Worm (Caenorhabditis elegans) whole organism, L4 larva: ENCODE data around the gene fbxb-49.
A peak's percentile ranks its signal among the peaks of the same experiment; 100 is the strongest.

Source experiments
- D1046.2 ChIP-seq: fragments of 200-800 bp; sonication (Bioruptor generic); IDR thresholded peaks from 2 replicates; pipeline ENCODE4 v1.3.6; 2022; ENCODE audit warnings: missing genetic modification characterization, missing compliant biosample characterization
- F10B5.3 ChIP-seq: sonication (generic microtip); optimal IDR thresholded peaks from 2 replicates; lab custom pipeline; 2016; ENCODE audit warnings: mild to moderate bottlenecking, missing genetic modification characterization, missing compliant biosample characterization
- R02D3.7 ChIP-seq: fragments of 150-350 bp; sonication (generic microtip); optimal IDR thresholded peaks from 3 replicates; lab custom pipeline; 2014; ENCODE audit warnings: missing biosample characterization, missing genetic modification characterization
- Y5F2A.4 ChIP-seq: fragments of 200-800 bp; sonication (Bioruptor generic); optimal IDR thresholded peaks from 2 replicates; lab custom pipeline; 2018; ENCODE audit warnings: mild to moderate bottlenecking, missing genetic modification characterization, missing compliant biosample characterization
- Y75B8A.6 ChIP-seq: fragments of 200-800 bp; sonication (Bioruptor generic); IDR thresholded peaks from 2 replicates; pipeline ENCODE4 v1.3.6; 2022; ENCODE audit warnings: missing genetic modification reagents, missing genetic modification characterization, missing compliant biosample characterization
- attf-4 ChIP-seq: sonication (generic microtip); optimal IDR thresholded peaks from 3 replicates; lab custom pipeline; 2017; ENCODE audit warnings: missing biosample characterization, missing genetic modification characterization
- ceh-20 ChIP-seq: fragments of 200-800 bp; sonication (Bioruptor generic); IDR thresholded peaks from 2 replicates; pipeline ENCODE4 v1.3.6; 2022; ENCODE audit warnings: missing genetic modification reagents, missing genetic modification characterization, missing compliant biosample characterization
- ceh-82 ChIP-seq: sonication (generic microtip); optimal IDR thresholded peaks from 2 replicates; lab custom pipeline; 2017; ENCODE audit warnings: missing biosample characterization, missing genetic modification characterization
- ctbp-1 ChIP-seq: fragments of 200-800 bp; sonication (Bioruptor generic); IDR thresholded peaks from 2 replicates; pipeline ENCODE4 v1.3.6; 2022; ENCODE audit warnings: missing genetic modification reagents, missing genetic modification characterization, missing compliant biosample characterization
- daf-8 ChIP-seq: fragments of 200-800 bp; sonication (Bioruptor generic); IDR thresholded peaks from 2 replicates; pipeline ENCODE4 v1.3.6; 2022; ENCODE audit warnings: missing genetic modification characterization, missing compliant biosample characterization
- dmd-8 ChIP-seq: fragments of 200-800 bp; sonication (Bioruptor generic); IDR thresholded peaks from 2 replicates; pipeline ENCODE4 v1.3.6; 2022; ENCODE audit warnings: missing genetic modification characterization, missing compliant biosample characterization
- fkh-10 ChIP-seq: fragments of 150-350 bp; optimal IDR thresholded peaks from 2 replicates; lab custom pipeline; 2014; ENCODE audit warnings: missing biosample characterization, missing genetic modification reagents, missing genetic modification characterization
- hif-1 ChIP-seq, 2 experiments: sonication (generic microtip); optimal IDR thresholded peaks; 2 replicates each; lab custom pipeline; 2016 to 2017; ENCODE audit warnings: missing compliant biosample characterization in 2 of 2, missing genetic modification characterization in 2 of 2, missing genetic modification reagents in 2 of 2, missing genotype in 2 of 2, mild to moderate bottlenecking in 1 of 2
- jun-1 ChIP-seq: fragments of 150-350 bp; optimal IDR thresholded peaks from 2 replicates; lab custom pipeline; 2014; ENCODE audit warnings: missing biosample characterization, missing genetic modification reagents, missing genetic modification characterization
- lin-1 ChIP-seq: fragments of 200-800 bp; sonication (Bioruptor generic); IDR thresholded peaks from 2 replicates; pipeline ENCODE4 v1.3.6; 2022; ENCODE audit warnings: missing genetic modification reagents, missing genetic modification characterization, missing compliant biosample characterization
- lin-29 ChIP-seq: fragments of 200-800 bp; sonication (Bioruptor generic); IDR thresholded peaks from 2 replicates; pipeline ENCODE4 v1.3.6; 2022; ENCODE audit warnings: missing genetic modification reagents, missing genetic modification characterization, missing compliant biosample characterization
- lin-38 ChIP-seq: fragments of 200-800 bp; sonication (Bioruptor generic); IDR thresholded peaks from 2 replicates; pipeline ENCODE4 v1.3.6; 2022; ENCODE audit warnings: missing genetic modification reagents, missing genetic modification characterization, missing compliant biosample characterization
- madf-9 ChIP-seq: fragments of 200-800 bp; sonication (Bioruptor generic); conservative IDR thresholded peaks from 2 replicates; pipeline ENCODE4 v1.3.6; 2022; ENCODE audit warnings: missing genetic modification reagents, missing genetic modification characterization, missing compliant biosample characterization
- mep-1 ChIP-seq: fragments of 150-350 bp; sonication (generic microtip); optimal IDR thresholded peaks from 3 replicates; lab custom pipeline; 2014; ENCODE audit warnings: missing biosample characterization, missing genetic modification characterization
- mes-2 ChIP-seq: sonication (generic microtip); optimal IDR thresholded peaks from 2 replicates; lab custom pipeline; 2016; ENCODE audit warnings: missing genotype, mild to moderate bottlenecking, missing genetic modification characterization, missing compliant biosample characterization; ENCODE audit not compliant: poor library complexity, severe bottlenecking
- mxl-2 ChIP-seq: fragments of 200-800 bp; sonication (Bioruptor generic); conservative IDR thresholded peaks from 2 replicates; pipeline ENCODE4 v1.3.6; 2022; ENCODE audit warnings: missing genetic modification reagents, missing genetic modification characterization, missing compliant biosample characterization
- nhr-11 ChIP-seq: fragments of 150-350 bp; optimal IDR thresholded peaks from 2 replicates; lab custom pipeline; 2014; ENCODE audit warnings: missing biosample characterization, missing genetic modification characterization
- nhr-237 ChIP-seq: sonication (generic microtip); optimal IDR thresholded peaks from 2 replicates; lab custom pipeline; 2017; ENCODE audit warnings: missing biosample characterization, missing genetic modification characterization
- nhr-25 ChIP-seq: sonication (generic microtip); optimal IDR thresholded peaks from 2 replicates; lab custom pipeline; 2017; ENCODE audit warnings: missing genetic modification characterization, mild to moderate bottlenecking, missing compliant biosample characterization, antibody characterized with exemption, moderate library complexity, borderline replicate concordance; ENCODE audit not compliant: insufficient read depth
- nhr-48 ChIP-seq: sonication (generic microtip); optimal IDR thresholded peaks from 2 replicates; lab custom pipeline; 2016; ENCODE audit warnings: mild to moderate bottlenecking, missing genetic modification characterization, missing compliant biosample characterization
- nhr-76 ChIP-seq: fragments of 150-350 bp; optimal IDR thresholded peaks from 2 replicates; lab custom pipeline; 2014; ENCODE audit warnings: missing biosample characterization, missing genetic modification characterization
- pha-4 ChIP-seq, 2 experiments: fragments of 150-350 bp in 1 of 2; fragments of 200-800 bp in 1 of 2; sonication (Bioruptor generic) in 1 of 2; IDR thresholded peaks in 1 of 2; optimal IDR thresholded peaks in 1 of 2; 2 replicates each; pipeline versions ENCODE4 v1.3.6 to Lab custom; 2014 to 2022; ENCODE audit warnings: missing genetic modification characterization in 2 of 2, missing genetic modification reagents in 2 of 2, missing biosample characterization in 1 of 2, missing compliant biosample characterization in 1 of 2
- php-3 ChIP-seq: fragments of 200-800 bp; sonication (Bioruptor generic); IDR thresholded peaks from 2 replicates; pipeline ENCODE4 v1.3.6; 2022; ENCODE audit warnings: missing genetic modification reagents, missing genetic modification characterization, missing compliant biosample characterization
- pqm-1 ChIP-seq: sonication (generic microtip); optimal IDR thresholded peaks from 2 replicates; lab custom pipeline; 2017; ENCODE audit warnings: missing biosample characterization, missing genetic modification characterization
- saeg-2 ChIP-seq: fragments of 200-800 bp; sonication (Bioruptor generic); IDR thresholded peaks from 2 replicates; pipeline ENCODE4 v1.3.6; 2022; ENCODE audit warnings: missing genetic modification reagents, missing genetic modification characterization, missing compliant biosample characterization
- sdz-12 ChIP-seq: fragments of 200-800 bp; sonication (Bioruptor generic); optimal IDR thresholded peaks from 2 replicates; lab custom pipeline; 2018; ENCODE audit warnings: mild to moderate bottlenecking, missing genetic modification characterization, missing compliant biosample characterization
- skn-1 ChIP-seq: fragments of 150-350 bp; optimal IDR thresholded peaks from 2 replicates; lab custom pipeline; 2014; ENCODE audit warnings: missing biosample characterization, missing genetic modification characterization
- spr-3 ChIP-seq: fragments of 200-800 bp; sonication (Bioruptor generic); optimal IDR thresholded peaks from 2 replicates; lab custom pipeline; 2018; ENCODE audit warnings: mild to moderate bottlenecking, missing genetic modification characterization, missing compliant biosample characterization
- tag-97 ChIP-seq: fragments of 200-800 bp; sonication (Bioruptor generic); IDR thresholded peaks from 2 replicates; pipeline ENCODE4 v1.3.6; 2022; ENCODE audit warnings: missing genetic modification characterization, missing compliant biosample characterization
- unc-62 ChIP-seq, 3 experiments: fragments of 150-350 bp in 1 of 3; sonication (generic microtip); optimal IDR thresholded peaks in 2 of 3; peaks in 1 of 3; 1 replicate in 1 of 3; 2 replicates in 2 of 3; lab custom pipeline; 2014 to 2017; ENCODE audit warnings: missing biosample characterization in 3 of 3, missing genetic modification characterization in 3 of 3, missing genetic modification reagents in 3 of 3, missing genotype in 1 of 3
- zag-1 ChIP-seq: fragments of 150-350 bp; optimal IDR thresholded peaks from 2 replicates; lab custom pipeline; 2014; ENCODE audit warnings: missing biosample characterization, missing genetic modification characterization

fbxb-49 gene

ce11 chrII:1519867-1520266, 48.4 kb upstream of the fbxb-49 start (continued):
- TF ChIP-seq pha-4 (GFP tag; IDR thresholded peaks at IDR 0.05; lab: Robert Waterston, UW) (peak; percentile 73), pha-4 (tag; optimal IDR thresholded peaks at IDR 0.05; lab: Kevin White, UChicago) (no peak), zag-1 (tag; lab: Kevin White, UChicago) (no peak), nhr-11 (peak; percentile 15), Y75B8A.6 (GFP tag; lab: Robert Waterston, UW) (peak; percentile 60; the same call in 1 of the 2 replicates), pqm-1 (tag; lab: Kevin White, UChicago) (no peak), lin-1 (GFP tag; lab: Robert Waterston, UW) (peak; percentile 37; the same call in 1 of the 2 replicates), mep-1 (tag; lab: Kevin White, UChicago) (peak; percentile 49), skn-1 (tag; lab: Kevin White, UChicago) (no peak), nhr-76 (tag; lab: Kevin White, UChicago) (no peak), daf-8 (no peak), jun-1 (tag; lab: Kevin White, UChicago) (no peak), attf-4 (tag; lab: Kevin White, UChicago) (no peak), nhr-48 (no peak), F10B5.3 (tag; lab: Kevin White, UChicago) (peak; percentile 26), nhr-25 (no peak), unc-62 (GFP tag; optimal IDR thresholded peaks at IDR 0.05 in 1 of 2; lab: Kevin White, UChicago) (no peak), unc-62 (tag; optimal IDR thresholded peaks at IDR 0.05; lab: Kevin White, UChicago) (no peak), nhr-237 (tag; lab: Kevin White, UChicago) (no peak)

- TF ChIP-seq Y75B8A.6 (GFP tag; lab: Robert Waterston, UW) (no peak), saeg-2 (no peak), mes-2 (tag; lab: Kevin White, UChicago) (no peak), lin-38 (GFP tag; lab: Robert Waterston, UW) (0 out of 2 replicates have a peak, but pooled peaks have one; percentile 15)
Measured at ce11 chrII:1521956-1522355, 46.4 kb upstream of the fbxb-49 start.

- TF ChIP-seq Y5F2A.4 (GFP tag; lab: Kevin White, UChicago) (no peak), D1046.2 (GFP tag; lab: Robert Waterston, UW) (no peak), R02D3.7 (no peak), pha-4 (GFP tag; IDR thresholded peaks at IDR 0.05; lab: Robert Waterston, UW) (no peak), pha-4 (tag; optimal IDR thresholded peaks at IDR 0.05; lab: Kevin White, UChicago) (no peak), spr-3 (GFP tag; lab: Kevin White, UChicago) (no peak), madf-9 (GFP tag; lab: Robert Waterston, UW) (no peak), skn-1 (tag; lab: Kevin White, UChicago) (no peak), nhr-48 (no peak), ceh-20 (GFP tag; lab: Robert Waterston, UW) (no peak), ceh-82 (no peak), fkh-10 (GFP tag; lab: Kevin White, UChicago) (no peak), daf-8 (no peak), hif-1 (tag; optimal IDR thresholded peaks at IDR 0.05; lab: Kevin White, UChicago) (no peak), sdz-12 (GFP tag; lab: Kevin White, UChicago) (no peak), mxl-2 (GFP tag; lab: Robert Waterston, UW) (no peak), dmd-8 (GFP tag; lab: Robert Waterston, UW) (no peak), lin-29 (GFP tag; lab: Robert Waterston, UW) (no peak), php-3 (GFP tag; lab: Robert Waterston, UW) (no peak), ctbp-1 (GFP tag; lab: Robert Waterston, UW) (no peak), tag-97 (no peak)
Measured at ce11 chrII:1525498-1525897, 42.8 kb upstream of the fbxb-49 start, which contains the start of gene Y51H7BR.7. Gene Y51H7BR.7, minus strand, starts transcription at chrII:1525598.
